Fruit fly (Drosophila melanogaster): ENCODE results near the gene PIG-S.

The PIG-S gene

dm6 chr3R:24889303-24889892, 28.3 kb downstream of the PIG-S start:
- TF ChIP-seq insv (optimal IDR thresholded peaks at IDR 0.05) (no peak), psq (optimal IDR thresholded peaks at IDR 0.05) (no peak), h (optimal IDR thresholded peaks at IDR 0.05) (no peak)

dm6 chr3R:24888418-24888817, 29.2 kb downstream of the PIG-S start:
- no peak for TF ChIP-seq h (optimal IDR thresholded peaks at IDR 0.05)
- no peak for TF ChIP-seq insv (optimal IDR thresholded peaks at IDR 0.05)
- no peak for TF ChIP-seq ttk (optimal IDR thresholded peaks at IDR 0.05)
- no peak for TF ChIP-seq Myc (optimal IDR thresholded peaks at IDR 0.05)
- TF ChIP-seq psq (optimal IDR thresholded peaks at IDR 0.05): no peak
- TF ChIP-seq Sin3A (optimal IDR thresholded peaks at IDR 0.05): no peak

dm6 chr3R:24886470-24886869, 31.2 kb downstream of the PIG-S start:
- TF ChIP-seq Myc (optimal IDR thresholded peaks at IDR 0.05): no peak

dm6 chr3R:24878655-24879054, 39.0 kb downstream of the PIG-S start:
- TF ChIP-seq Myc (optimal IDR thresholded peaks at IDR 0.05) (no peak), psq (optimal IDR thresholded peaks at IDR 0.05) (no peak), insv (optimal IDR thresholded peaks at IDR 0.05) (no peak), Sin3A (optimal IDR thresholded peaks at IDR 0.05) (no peak), h (optimal IDR thresholded peaks at IDR 0.05) (no peak)

dm6 chr3R:24876843-24877457, 40.7 kb downstream of the PIG-S start, which contains the start of the genes CG11089 and CG31381:
Gene CG11089 (plus strand): TSS chr3R:24877045.
Gene CG31381 (plus strand): TSS chr3R:24877045.
- TF ChIP-seq h (optimal IDR thresholded peaks at IDR 0.05): no peak
- no peak for TF ChIP-seq ttk (optimal IDR thresholded peaks at IDR 0.05)
- TF ChIP-seq insv (optimal IDR thresholded peaks at IDR 0.05): no peak
- TF ChIP-seq psq (optimal IDR thresholded peaks at IDR 0.05): no peak
- TF ChIP-seq Sin3A (optimal IDR thresholded peaks at IDR 0.05): no peak
- no peak for TF ChIP-seq Myc (optimal IDR thresholded peaks at IDR 0.05)

- TF ChIP-seq ttk (optimal IDR thresholded peaks at IDR 0.05) (no peak), psq (optimal IDR thresholded peaks at IDR 0.05) (no peak), insv (optimal IDR thresholded peaks at IDR 0.05) (no peak), Sin3A (optimal IDR thresholded peaks at IDR 0.05) (no peak), h (optimal IDR thresholded peaks at IDR 0.05) (no peak), Myc (optimal IDR thresholded peaks at IDR 0.05) (no peak)
Measured at dm6 chr3R:24875939-24876842, 41.5 kb downstream of the PIG-S start, which contains the start of gene CG3744. Gene CG3744 (minus strand): TSS chr3R:24876654.

dm6 chr3R:24870389-24871048, 47.1 kb downstream of the PIG-S start, which contains the start of gene CycB3:
Gene CycB3 (minus strand): TSS chr3R:24870816.
- TF ChIP-seq ttk (optimal IDR thresholded peaks at IDR 0.05): no peak
- no peak for TF ChIP-seq Myc (optimal IDR thresholded peaks at IDR 0.05)
- no peak for TF ChIP-seq psq (optimal IDR thresholded peaks at IDR 0.05)

dm6 chr3R:24867956-24868355, 49.7 kb downstream of the PIG-S start:
- TF ChIP-seq Myc (optimal IDR thresholded peaks at IDR 0.05) (no peak), h (optimal IDR thresholded peaks at IDR 0.05) (no peak), insv (optimal IDR thresholded peaks at IDR 0.05) (no peak), Sin3A (optimal IDR thresholded peaks at IDR 0.05) (no peak), ttk (optimal IDR thresholded peaks at IDR 0.05) (no peak), psq (optimal IDR thresholded peaks at IDR 0.05) (no peak)

- TF ChIP-seq Myc (optimal IDR thresholded peaks at IDR 0.05) (no peak), insv (optimal IDR thresholded peaks at IDR 0.05) (no peak), psq (optimal IDR thresholded peaks at IDR 0.05) (no peak), Sin3A (optimal IDR thresholded peaks at IDR 0.05) (no peak), h (optimal IDR thresholded peaks at IDR 0.05) (no peak), ttk (optimal IDR thresholded peaks at IDR 0.05) (no peak)
Measured at dm6 chr3R:24866976-24867375, 50.7 kb downstream of the PIG-S start.

- TF ChIP-seq h (optimal IDR thresholded peaks at IDR 0.05) (no peak), Myc (optimal IDR thresholded peaks at IDR 0.05) (no peak)
Measured at dm6 chr3R:24864719-24865400, 52.8 kb downstream of the PIG-S start, which contains the start of the genes Srg1 and Elal. Gene Srg1 (minus strand): TSS chr3R:24864732. Gene Elal (plus strand): TSS chr3R:24865350.

dm6 chr3R:24863894-24864293, 53.8 kb downstream of the PIG-S start:
- TF ChIP-seq h (optimal IDR thresholded peaks at IDR 0.05) (no peak), ttk (optimal IDR thresholded peaks at IDR 0.05) (no peak), psq (optimal IDR thresholded peaks at IDR 0.05) (no peak), Myc (optimal IDR thresholded peaks at IDR 0.05) (no peak), Sin3A (optimal IDR thresholded peaks at IDR 0.05) (no peak)
